Fruit fly (Drosophila melanogaster) whole organism, embryonic: ENCODE results near the gene RabX6.
A peak's percentile ranks its signal among the peaks of the same experiment; 100 is the strongest.

ENCODE experiments used
- Antp ChIP-seq: fragments of 200-800 bp; sonication (Bioruptor generic); optimal IDR thresholded peaks from 3 replicates; lab custom pipeline; 2016; ENCODE audit warnings: missing biosample characterization, missing genetic modification characterization
- BtbVII ChIP-seq: fragments of 200-800 bp; sonication (Bioruptor generic); optimal IDR thresholded peaks from 3 replicates; lab custom pipeline; 2017; ENCODE audit warnings: missing biosample characterization, mild to moderate bottlenecking, missing genetic modification characterization
- CG10654 ChIP-seq: fragments of 200-800 bp; sonication (Bioruptor generic); optimal IDR thresholded peaks from 2 replicates; lab custom pipeline; 2016; ENCODE audit warnings: missing biosample characterization, missing genetic modification characterization
- CG12391 ChIP-seq: fragments of 200-800 bp; sonication (Bioruptor generic); optimal IDR thresholded peaks from 3 replicates; lab custom pipeline; 2018; ENCODE audit warnings: missing biosample characterization, mild to moderate bottlenecking, missing genetic modification characterization, moderate library complexity
- CG16779 ChIP-seq: fragments of 200-800 bp; sonication (Bioruptor generic); IDR thresholded peaks from 2 replicates; pipeline ENCODE4 v1.3.6; 2022; ENCODE audit warnings: missing biosample characterization, missing genetic modification characterization
- CG17186 ChIP-seq: fragments of 200-800 bp; sonication (Bioruptor generic); optimal IDR thresholded peaks from 3 replicates; lab custom pipeline; 2017; ENCODE audit warnings: missing biosample characterization, missing genetic modification reagents, missing genetic modification characterization
- CG17802 ChIP-seq: fragments of 200-800 bp; sonication (Bioruptor generic); optimal IDR thresholded peaks from 2 replicates; lab custom pipeline; 2018; ENCODE audit warnings: missing biosample characterization, mild to moderate bottlenecking, missing genetic modification characterization, moderate library complexity
- CG18476 ChIP-seq: fragments of 200-800 bp; sonication (Bioruptor generic); optimal IDR thresholded peaks from 2 replicates; lab custom pipeline; 2016; ENCODE audit warnings: missing biosample characterization, mild to moderate bottlenecking, missing genetic modification characterization
- CG2120 ChIP-seq: fragments of 200-800 bp; sonication (Bioruptor generic); optimal IDR thresholded peaks from 3 replicates; lab custom pipeline; 2016; ENCODE audit warnings: missing biosample characterization, missing genetic modification characterization
- CG3065 ChIP-seq: fragments of 200-800 bp; sonication (Bioruptor generic); optimal IDR thresholded peaks from 2 replicates; lab custom pipeline; 2016; ENCODE audit warnings: missing biosample characterization, missing genetic modification characterization
- CG32772 ChIP-seq: fragments of 200-800 bp; sonication (Bioruptor generic); IDR thresholded peaks from 2 replicates; pipeline ENCODE4 v1.3.6; 2022; ENCODE audit warnings: missing biosample characterization, missing genetic modification characterization
- CG3281 ChIP-seq: fragments of 200-800 bp; sonication (Bioruptor generic); optimal IDR thresholded peaks from 3 replicates; lab custom pipeline; 2017; ENCODE audit warnings: missing biosample characterization, mild to moderate bottlenecking, missing genetic modification characterization
- CG3995 ChIP-seq: fragments of 200-800 bp; sonication (Bioruptor generic); optimal IDR thresholded peaks from 3 replicates; lab custom pipeline; 2016; ENCODE audit warnings: missing biosample characterization, missing genetic modification characterization
- CG7556 ChIP-seq: fragments of 200-800 bp; sonication (Bioruptor generic); optimal IDR thresholded peaks from 2 replicates; lab custom pipeline; 2017; ENCODE audit warnings: missing biosample characterization, mild to moderate bottlenecking, missing genetic modification characterization
- CG8281 ChIP-seq: fragments of 200-800 bp; sonication (Bioruptor generic); optimal IDR thresholded peaks from 2 replicates; lab custom pipeline; 2018; ENCODE audit warnings: missing biosample characterization, mild to moderate bottlenecking, missing genetic modification characterization, moderate library complexity
- CkIIα-i1 ChIP-seq: fragments of 200-800 bp; sonication (Bioruptor generic); IDR thresholded peaks from 2 replicates; pipeline ENCODE4 v1.3.6; 2022; ENCODE audit warnings: missing biosample characterization, missing genetic modification characterization
- CoRest ChIP-seq: fragments of 200-800 bp; sonication (Bioruptor generic); optimal IDR thresholded peaks from 3 replicates; lab custom pipeline; 2018; ENCODE audit warnings: missing biosample characterization, mild to moderate bottlenecking, missing genetic modification characterization, moderate library complexity
- Doc3 ChIP-seq: fragments of 200-800 bp; sonication (Bioruptor generic); IDR thresholded peaks from 3 replicates; pipeline ENCODE4 v1.3.6; 2022; ENCODE audit warnings: missing biosample characterization, missing genetic modification characterization; ENCODE audit not compliant: partially characterized antibody
- Drgx ChIP-seq: fragments of 200-800 bp; sonication (Bioruptor generic); IDR thresholded peaks from 2 replicates; pipeline ENCODE4 v1.3.6; 2022; ENCODE audit warnings: missing biosample characterization, missing genetic modification characterization
- E2f1 ChIP-seq: fragments of 200-800 bp; sonication (Bioruptor generic); IDR thresholded peaks from 2 replicates; pipeline ENCODE4 v1.3.6; 2022; ENCODE audit warnings: missing biosample characterization, missing genetic modification characterization
- H15 ChIP-seq: fragments of 200-800 bp; sonication (Bioruptor generic); IDR thresholded peaks from 3 replicates; pipeline ENCODE4 v1.3.6; 2022; ENCODE audit warnings: missing biosample characterization, missing genetic modification characterization
- Hmx ChIP-seq: fragments of 200-800 bp; sonication (Bioruptor generic); optimal IDR thresholded peaks from 2 replicates; lab custom pipeline; 2016; ENCODE audit warnings: missing biosample characterization, missing genetic modification characterization
- Hr39 ChIP-seq: fragments of >200 bp; optimal IDR thresholded peaks from 2 replicates; lab custom pipeline; 2017
- Mrtf ChIP-seq: fragments of 200-800 bp; sonication (Bioruptor generic); IDR thresholded peaks from 3 replicates; pipeline ENCODE4 v1.3.6; 2022; ENCODE audit warnings: missing biosample characterization, missing genetic modification characterization
- Myb ChIP-seq: fragments of 200-800 bp; sonication (Bioruptor generic); optimal IDR thresholded peaks from 2 replicates; lab custom pipeline; 2016; ENCODE audit warnings: missing biosample characterization, missing genetic modification characterization
- NK7.1 ChIP-seq: fragments of 200-800 bp; sonication (Bioruptor generic); optimal IDR thresholded peaks from 3 replicates; lab custom pipeline; 2016; ENCODE audit warnings: missing biosample characterization, missing genetic modification characterization
- Sin3A ChIP-seq: fragments of >200 bp; optimal IDR thresholded peaks from 2 replicates; lab custom pipeline; 2018
- Sry-δ ChIP-seq: fragments of 200-800 bp; sonication (Bioruptor generic); optimal IDR thresholded peaks from 2 replicates; lab custom pipeline; 2016; ENCODE audit warnings: missing biosample characterization, missing genetic modification characterization
- TFAM ChIP-seq: fragments of 200-800 bp; sonication (Bioruptor generic); optimal IDR thresholded peaks from 2 replicates; lab custom pipeline; 2017; ENCODE audit warnings: missing biosample characterization, missing genetic modification characterization, inconsistent platforms
- Taf1 ChIP-seq: fragments of 200-800 bp; sonication (Bioruptor generic); IDR thresholded peaks from 2 replicates; pipeline ENCODE4 v1.3.6; 2022; ENCODE audit warnings: missing biosample characterization, missing genetic modification characterization
- ac ChIP-seq: fragments of 200-800 bp; sonication (Bioruptor generic); optimal IDR thresholded peaks from 3 replicates; lab custom pipeline; 2017; ENCODE audit warnings: missing biosample characterization, mild to moderate bottlenecking, missing genetic modification characterization
- br ChIP-seq: fragments of >200 bp; optimal IDR thresholded peaks from 2 replicates; lab custom pipeline; 2017
- cad ChIP-seq: fragments of >200 bp; optimal IDR thresholded peaks from 2 replicates; lab custom pipeline; 2017; ENCODE audit warnings: missing biosample characterization, missing genetic modification characterization
- cg ChIP-seq: fragments of 200-800 bp; sonication (Bioruptor generic); optimal IDR thresholded peaks from 3 replicates; lab custom pipeline; 2019; ENCODE audit warnings: missing biosample characterization, mild to moderate bottlenecking, missing genetic modification characterization, moderate library complexity
- chif ChIP-seq, 2 experiments: fragments of 200-800 bp; sonication (Bioruptor generic); optimal IDR thresholded peaks; 3 replicates each; lab custom pipeline; 2016; ENCODE audit warnings: missing biosample characterization in 2 of 2, missing genetic modification characterization in 2 of 2
- chm ChIP-seq: fragments of 200-800 bp; sonication (Bioruptor generic); IDR thresholded peaks from 2 replicates; pipeline ENCODE4 v1.3.6; 2022; ENCODE audit warnings: missing biosample characterization, missing genetic modification characterization
- dm ChIP-seq: fragments of 200-800 bp; sonication (Bioruptor generic); optimal IDR thresholded peaks from 3 replicates; lab custom pipeline; 2016; ENCODE audit warnings: missing biosample characterization, missing genetic modification characterization
- dmrt99B ChIP-seq: fragments of 200-800 bp; sonication (Bioruptor generic); optimal IDR thresholded peaks from 2 replicates; lab custom pipeline; 2018; ENCODE audit warnings: missing biosample characterization, mild to moderate bottlenecking, missing genetic modification characterization, moderate library complexity
- en ChIP-seq: fragments of 200-800 bp; sonication (Bioruptor generic); optimal IDR thresholded peaks from 2 replicates; lab custom pipeline; 2016; ENCODE audit warnings: missing biosample characterization, missing genetic modification characterization
- esg ChIP-seq: fragments of 200-800 bp; sonication (Bioruptor generic); conservative IDR thresholded peaks from 2 replicates; pipeline ENCODE4 v1.3.6; 2022; ENCODE audit warnings: missing biosample characterization, missing genetic modification characterization
- grau ChIP-seq: fragments of 200-800 bp; optimal IDR thresholded peaks from 3 replicates; lab custom pipeline; 2019; ENCODE audit warnings: missing biosample characterization, mild to moderate bottlenecking, missing genetic modification characterization, moderate library complexity
- knrl ChIP-seq: fragments of 200-800 bp; sonication (Bioruptor generic); IDR thresholded peaks from 3 replicates; pipeline ENCODE4 v1.3.6; 2022; ENCODE audit warnings: missing biosample characterization, missing genetic modification characterization; ENCODE audit not compliant: partially characterized antibody
- lov ChIP-seq, 2 experiments: fragments of 200-800 bp in 1 of 2; fragments of >200 bp in 1 of 2; sonication (Bioruptor generic) in 1 of 2; IDR thresholded peaks in 1 of 2; optimal IDR thresholded peaks in 1 of 2; 2 replicates in 1 of 2; 3 replicates in 1 of 2; pipeline versions ENCODE4 v1.3.6 to Lab custom; 2017 to 2022; ENCODE audit warnings: missing biosample characterization in 1 of 2, missing genetic modification characterization in 1 of 2
- onecut ChIP-seq: fragments of 200-800 bp; sonication (Bioruptor generic); IDR thresholded peaks from 2 replicates; pipeline ENCODE4 v1.3.6; 2022; ENCODE audit warnings: missing biosample characterization, missing genetic modification characterization
- pho ChIP-seq: fragments of 200-800 bp; sonication (Bioruptor generic); optimal IDR thresholded peaks from 2 replicates; lab custom pipeline; 2016; ENCODE audit warnings: missing biosample characterization, missing genetic modification characterization
- sisA ChIP-seq: fragments of 200-800 bp; sonication (Bioruptor generic); IDR thresholded peaks from 2 replicates; pipeline ENCODE4 v1.3.6; 2022; ENCODE audit warnings: missing biosample characterization, missing genetic modification characterization
- sob ChIP-seq: fragments of 200-800 bp; sonication (Bioruptor generic); IDR thresholded peaks from 2 replicates; pipeline ENCODE4 v1.3.6; 2022; ENCODE audit warnings: missing biosample characterization, missing genetic modification characterization
- tgo ChIP-seq: fragments of 200-800 bp; sonication (Bioruptor generic); IDR thresholded peaks from 3 replicates; pipeline ENCODE4 v1.3.6; 2022; ENCODE audit warnings: missing biosample characterization, missing genetic modification characterization
- tio ChIP-seq: fragments of 200-800 bp; sonication (Bioruptor generic); optimal IDR thresholded peaks from 2 replicates; lab custom pipeline; 2017; ENCODE audit warnings: missing biosample characterization, missing genetic modification characterization, inconsistent platforms
- toy ChIP-seq: fragments of 200-800 bp; sonication (Bioruptor generic); IDR thresholded peaks from 2 replicates; pipeline ENCODE4 v1.3.6; 2022; ENCODE audit warnings: missing biosample characterization, missing genetic modification characterization
- tup ChIP-seq: fragments of 200-800 bp; sonication (Bioruptor generic); optimal IDR thresholded peaks from 2 replicates; lab custom pipeline; 2016; ENCODE audit warnings: missing biosample characterization, mild to moderate bottlenecking, missing genetic modification characterization, moderate library complexity
- tx ChIP-seq: fragments of 200-800 bp; sonication (Bioruptor generic); optimal IDR thresholded peaks from 2 replicates; lab custom pipeline; 2016; ENCODE audit warnings: missing biosample characterization, missing genetic modification characterization

The RabX6 gene

DNA sequence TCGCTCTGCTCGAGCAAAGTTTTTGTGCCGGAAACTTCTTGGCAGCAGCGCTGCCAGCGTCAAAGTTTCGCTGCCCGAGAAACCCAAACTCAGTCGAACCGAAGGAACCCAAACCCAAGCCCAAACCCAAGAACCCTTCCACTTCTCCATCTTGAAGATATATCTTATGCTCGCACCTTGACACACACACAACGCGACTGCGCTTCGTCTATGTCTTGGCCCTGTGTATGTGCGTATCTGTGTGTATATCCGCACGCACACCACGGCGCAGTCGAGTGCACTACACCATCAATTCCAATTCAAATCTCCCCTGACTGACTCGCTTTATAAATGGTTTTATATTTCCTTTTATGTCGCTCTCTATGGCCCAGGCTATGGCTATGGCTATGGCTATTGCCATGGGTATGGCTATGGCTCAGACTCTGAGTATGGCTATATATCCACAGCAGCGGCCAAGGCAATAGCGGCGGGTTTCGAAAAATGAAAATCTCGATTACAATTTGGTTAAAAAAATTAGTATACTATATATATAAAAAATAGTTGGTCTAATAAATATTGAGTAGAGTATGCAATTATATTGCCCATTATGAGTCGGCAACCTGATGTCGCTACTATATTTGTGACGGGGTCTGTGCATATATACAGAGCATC lies 6.2 kb downstream of the RabX6 start (continued):
- TF ChIP-seq ac (peak; percentile 89), cg (GFP tag; lab: Kevin White, UChicago) (peak; percentile 84), chif (GFP tag; optimal IDR thresholded peaks at IDR 0.05; lab: Kevin White, UChicago) (peak in 1 of 2 experiments; percentile 64), CG3281 (GFP tag; lab: Kevin White, UChicago) (peak; percentile 95), CoRest (tag; lab: Kevin White, UChicago) (peak; percentile 95), CG10654 (GFP tag; lab: Kevin White, UChicago) (peak; percentile 89), dm (GFP tag; lab: Kevin White, UChicago) (peak; percentile 47), H15 (GFP tag; lab: Robert Waterston, UW) (peak; percentile 94), CG3995 (GFP tag; lab: Kevin White, UChicago) (peak; percentile 45), onecut (peak; percentile 95), tup (GFP tag; lab: Kevin White, UChicago) (peak; percentile 81), en (peak; percentile 6), Sin3A (lab: Kevin White, UChicago) (no peak), CG16779 (GFP tag; lab: Robert Waterston, UW) (peak; percentile 85), CG17802 (peak; percentile 80), sob (GFP tag; lab: Robert Waterston, UW) (peak; percentile 95), toy (peak; percentile 92), CG12391 (tag; lab: Kevin White, UChicago) (peak; percentile 97), pho (GFP tag; lab: Kevin White, UChicago) (peak; percentile 15), CG32772 (GFP tag; lab: Robert Waterston, UW) (peak; percentile 94), sisA (GFP tag; lab: Robert Waterston, UW) (peak; percentile 94), E2f1 (peak; percentile 95), NK7.1 (GFP tag; lab: Kevin White, UChicago) (peak; percentile 56), grau (tag; lab: Kevin White, UChicago) (peak; percentile 95), esg (GFP tag; lab: Robert Waterston, UW) (peak; percentile 94), Hmx (no peak), Myb (peak; percentile 11), CG7556 (GFP tag; lab: Kevin White, UChicago) (peak; percentile 96), lov (optimal IDR thresholded peaks at IDR 0.05; lab: Kevin White, UChicago) (no peak), lov (GFP tag; IDR thresholded peaks at IDR 0.05; lab: Robert Waterston, UW) (peak; percentile 96), Mrtf (GFP tag; lab: Robert Waterston, UW) (peak; percentile 95), Doc3 (GFP tag; lab: Robert Waterston, UW) (no peak), TFAM (GFP tag; lab: Kevin White, UChicago) (peak; percentile 82), chm (GFP tag; lab: Robert Waterston, UW) (peak; percentile 96), tx (GFP tag; lab: Kevin White, UChicago) (peak; percentile 26), dmrt99B (peak; percentile 97), br (lab: Kevin White, UChicago) (no peak), tio (GFP tag; lab: Kevin White, UChicago) (no peak), CG8281 (tag; lab: Kevin White, UChicago) (peak; percentile 88), Taf1 (GFP tag; lab: Robert Waterston, UW) (peak; percentile 90), CG18476 (GFP tag; lab: Kevin White, UChicago) (peak; percentile 88), CG2120 (GFP tag; lab: Kevin White, UChicago) (peak; percentile 83), Sry-δ (GFP tag; lab: Kevin White, UChicago) (peak; percentile 17), CkIIα-i1 (GFP tag; lab: Robert Waterston, UW) (peak; percentile 80), CG3065 (GFP tag; lab: Kevin White, UChicago) (peak; percentile 81), tgo (GFP tag; lab: Robert Waterston, UW) (peak; percentile 96), Hr39 (lab: Kevin White, UChicago) (no peak), Antp (GFP tag; lab: Kevin White, UChicago) (peak; percentile 32), cad (GFP tag; lab: Kevin White, UChicago) (no peak), CG17186 (peak; percentile 80), knrl (GFP tag; lab: Robert Waterston, UW) (no peak), BtbVII (GFP tag; lab: Kevin White, UChicago) (peak; percentile 97), Drgx (GFP tag; lab: Robert Waterston, UW) (peak; percentile 95)
